Fruit fly (Drosophila melanogaster) whole organism, embryonic: ENCODE results near the gene CG45218.
A peak's percentile ranks its signal among the peaks of the same experiment; 100 is the strongest.

Experiments used
- Blimp-1 ChIP-seq: fragments of 200-800 bp; sonication (Bioruptor generic); optimal IDR thresholded peaks from 3 replicates; lab custom pipeline; 2018; ENCODE audit warnings: missing biosample characterization, missing genetic modification characterization, mild to moderate bottlenecking, moderate library complexity, missing genetic modification reagents
- CG10147 ChIP-seq: fragments of 200-800 bp; sonication (Bioruptor generic); optimal IDR thresholded peaks from 2 replicates; lab custom pipeline; 2019; ENCODE audit warnings: missing biosample characterization, mild to moderate bottlenecking, missing genetic modification characterization, moderate library complexity
- CG11504 ChIP-seq: fragments of 200-800 bp; sonication (Bioruptor generic); optimal IDR thresholded peaks from 3 replicates; lab custom pipeline; 2019; ENCODE audit warnings: missing biosample characterization, mild to moderate bottlenecking, missing genetic modification characterization, moderate library complexity
- CG12104 ChIP-seq: fragments of 200-800 bp; sonication (Bioruptor generic); optimal IDR thresholded peaks from 3 replicates; lab custom pipeline; 2016; ENCODE audit warnings: missing biosample characterization, missing genetic modification characterization
- CG13123 ChIP-seq: fragments of 200-800 bp; sonication (Bioruptor generic); optimal IDR thresholded peaks from 2 replicates; lab custom pipeline; 2016; ENCODE audit warnings: missing biosample characterization, missing genetic modification characterization
- CG1647 ChIP-seq: fragments of 200-800 bp; sonication (Bioruptor generic); optimal IDR thresholded peaks from 3 replicates; lab custom pipeline; 2016; ENCODE audit warnings: missing biosample characterization, missing genetic modification characterization
- CG16779 ChIP-seq: fragments of 200-800 bp; sonication (Bioruptor generic); IDR thresholded peaks from 2 replicates; pipeline ENCODE4 v1.3.6; 2022; ENCODE audit warnings: missing biosample characterization, missing genetic modification characterization
- CG16813 ChIP-seq: fragments of 200-800 bp; sonication (Bioruptor generic); IDR thresholded peaks from 3 replicates; pipeline ENCODE4 v1.3.6; 2022; ENCODE audit warnings: missing biosample characterization, missing genetic modification characterization; ENCODE audit not compliant: partially characterized antibody
- CG17361 ChIP-seq: fragments of 200-800 bp; sonication (Bioruptor generic); IDR thresholded peaks from 3 replicates; pipeline ENCODE4 v1.3.6; 2022; ENCODE audit warnings: missing biosample characterization, missing genetic modification characterization
- CG2129 ChIP-seq: fragments of 200-800 bp; sonication (Bioruptor generic); IDR thresholded peaks from 2 replicates; pipeline ENCODE4 v1.3.6; 2022; ENCODE audit warnings: missing biosample characterization, missing genetic modification characterization; ENCODE audit not compliant: partially characterized antibody
- CG31388 ChIP-seq: fragments of 200-800 bp; sonication (Bioruptor generic); optimal IDR thresholded peaks from 2 replicates; lab custom pipeline; 2016; ENCODE audit warnings: missing biosample characterization, missing genetic modification characterization
- CG34376 ChIP-seq: fragments of 200-800 bp; sonication (Bioruptor generic); optimal IDR thresholded peaks from 2 replicates; lab custom pipeline; 2018; ENCODE audit warnings: missing biosample characterization, mild to moderate bottlenecking, missing genetic modification characterization
- CG4282 ChIP-seq: fragments of 200-800 bp; sonication (Bioruptor generic); optimal IDR thresholded peaks from 2 replicates; lab custom pipeline; 2016; ENCODE audit warnings: missing biosample characterization, missing genetic modification characterization
- CG4424 ChIP-seq: fragments of 200-800 bp; sonication (Bioruptor generic); optimal IDR thresholded peaks from 3 replicates; lab custom pipeline; 2016; ENCODE audit warnings: missing biosample characterization, missing genetic modification characterization
- CG4617 ChIP-seq: fragments of 200-800 bp; sonication (Bioruptor generic); optimal IDR thresholded peaks from 3 replicates; lab custom pipeline; 2016; ENCODE audit warnings: missing biosample characterization, missing genetic modification characterization, borderline replicate concordance
- CG6254 ChIP-seq: fragments of 200-800 bp; sonication (Bioruptor generic); optimal IDR thresholded peaks from 3 replicates; lab custom pipeline; 2017; ENCODE audit warnings: mild to moderate bottlenecking, missing biosample characterization, missing genetic modification reagents, missing genetic modification characterization
- CG8089 ChIP-seq: fragments of 200-800 bp; sonication (Bioruptor generic); optimal IDR thresholded peaks from 3 replicates; lab custom pipeline; 2016; ENCODE audit warnings: missing biosample characterization, missing genetic modification characterization
- CG8388 ChIP-seq: fragments of 200-800 bp; sonication (Bioruptor generic); optimal IDR thresholded peaks from 2 replicates; lab custom pipeline; 2019; ENCODE audit warnings: missing biosample characterization, mild to moderate bottlenecking, missing genetic modification characterization, moderate library complexity
- CG8765 ChIP-seq: fragments of 200-800 bp; sonication (Bioruptor generic); IDR thresholded peaks from 2 replicates; pipeline ENCODE4 v1.3.6; 2022; ENCODE audit warnings: missing biosample characterization, missing genetic modification characterization
- CG9817 ChIP-seq: fragments of 200-800 bp; sonication (Bioruptor generic); optimal IDR thresholded peaks from 2 replicates; lab custom pipeline; 2018; ENCODE audit warnings: missing biosample characterization, mild to moderate bottlenecking, missing genetic modification characterization, moderate library complexity
- D19B ChIP-seq: fragments of 200-800 bp; sonication (Bioruptor generic); optimal IDR thresholded peaks from 2 replicates; lab custom pipeline; 2017; ENCODE audit warnings: missing biosample characterization, mild to moderate bottlenecking, missing genetic modification characterization
- Gsc ChIP-seq: fragments of 200-800 bp; sonication (Bioruptor generic); IDR thresholded peaks from 2 replicates; pipeline ENCODE4 v1.3.6; 2022; ENCODE audit warnings: missing biosample characterization, missing genetic modification characterization
- HmgZ ChIP-seq: fragments of 200-800 bp; sonication (Bioruptor generic); optimal IDR thresholded peaks from 2 replicates; lab custom pipeline; 2018; ENCODE audit warnings: missing biosample characterization, mild to moderate bottlenecking, missing genetic modification characterization
- MTF-1 ChIP-seq: fragments of 200-800 bp; sonication (Bioruptor generic); optimal IDR thresholded peaks from 2 replicates; lab custom pipeline; 2018; ENCODE audit warnings: missing biosample characterization, mild to moderate bottlenecking, missing genetic modification characterization, borderline replicate concordance
- NFAT ChIP-seq: fragments of 200-800 bp; sonication (Bioruptor generic); IDR thresholded peaks from 2 replicates; pipeline ENCODE4 v1.3.6; 2022; ENCODE audit warnings: missing biosample characterization, missing genetic modification characterization
- YL-1 ChIP-seq: fragments of 200-800 bp; sonication (Bioruptor generic); optimal IDR thresholded peaks from 3 replicates; lab custom pipeline; 2017; ENCODE audit warnings: missing biosample characterization, mild to moderate bottlenecking, missing genetic modification characterization
- abd-A ChIP-seq: fragments of 200-800 bp; sonication (Bioruptor generic); optimal IDR thresholded peaks from 3 replicates; lab custom pipeline; 2019; ENCODE audit warnings: missing biosample characterization, mild to moderate bottlenecking, missing genetic modification characterization, moderate library complexity
- az2 ChIP-seq: fragments of 200-800 bp; sonication (Bioruptor generic); optimal IDR thresholded peaks from 3 replicates; lab custom pipeline; 2016; ENCODE audit warnings: missing biosample characterization, missing genetic modification characterization
- bigmax ChIP-seq: fragments of 200-800 bp; sonication (Bioruptor generic); optimal IDR thresholded peaks from 2 replicates; lab custom pipeline; 2018; ENCODE audit warnings: missing biosample characterization, mild to moderate bottlenecking, missing genetic modification characterization
- br ChIP-seq: fragments of >200 bp; optimal IDR thresholded peaks from 2 replicates; lab custom pipeline; 2017
- chm ChIP-seq: fragments of 200-800 bp; sonication (Bioruptor generic); IDR thresholded peaks from 2 replicates; pipeline ENCODE4 v1.3.6; 2022; ENCODE audit warnings: missing biosample characterization, missing genetic modification characterization
- ci ChIP-seq: fragments of 200-800 bp; sonication (Bioruptor generic); IDR thresholded peaks from 3 replicates; pipeline ENCODE4 v1.3.6; 2022; ENCODE audit warnings: missing biosample characterization, missing genetic modification characterization
- crc ChIP-seq: fragments of 200-800 bp; sonication (Bioruptor generic); optimal IDR thresholded peaks from 2 replicates; lab custom pipeline; 2016; ENCODE audit warnings: missing biosample characterization, missing genetic modification characterization
- crol ChIP-seq: fragments of 200-800 bp; sonication (Bioruptor generic); IDR thresholded peaks from 2 replicates; pipeline ENCODE4 v1.3.6; 2022; ENCODE audit warnings: missing biosample characterization, missing genetic modification characterization
- cwo ChIP-seq: fragments of 200-800 bp; sonication (Bioruptor generic); optimal IDR thresholded peaks from 3 replicates; lab custom pipeline; 2017; ENCODE audit warnings: missing biosample characterization, missing genetic modification characterization, mild to moderate bottlenecking, moderate library complexity, missing genetic modification reagents
- dan ChIP-seq: fragments of 200-800 bp; sonication (Bioruptor generic); IDR thresholded peaks from 2 replicates; pipeline ENCODE4 v1.3.6; 2022; ENCODE audit warnings: missing biosample characterization, missing genetic modification characterization
- danr ChIP-seq: fragments of 200-800 bp; sonication (Bioruptor generic); IDR thresholded peaks from 2 replicates; pipeline ENCODE4 v1.3.6; 2022; ENCODE audit warnings: missing biosample characterization, missing genetic modification characterization
- ewg ChIP-seq: fragments of 200-800 bp; sonication (Bioruptor generic); optimal IDR thresholded peaks from 3 replicates; lab custom pipeline; 2017; ENCODE audit warnings: mild to moderate bottlenecking, missing biosample characterization, missing genetic modification reagents, missing genetic modification characterization
- fd3F ChIP-seq: fragments of 200-800 bp; sonication (Bioruptor generic); optimal IDR thresholded peaks from 2 replicates; lab custom pipeline; 2018; ENCODE audit warnings: missing biosample characterization, mild to moderate bottlenecking, missing genetic modification characterization, moderate library complexity
- lov ChIP-seq, 2 experiments: fragments of 200-800 bp in 1 of 2; fragments of >200 bp in 1 of 2; sonication (Bioruptor generic) in 1 of 2; IDR thresholded peaks in 1 of 2; optimal IDR thresholded peaks in 1 of 2; 2 replicates in 1 of 2; 3 replicates in 1 of 2; pipeline versions ENCODE4 v1.3.6 to Lab custom; 2017 to 2022; ENCODE audit warnings: missing biosample characterization in 1 of 2, missing genetic modification characterization in 1 of 2
- p53 ChIP-seq: fragments of 200-800 bp; sonication (Bioruptor generic); optimal IDR thresholded peaks from 2 replicates; lab custom pipeline; 2016; ENCODE audit warnings: missing biosample characterization, missing genetic modification characterization
- pan ChIP-seq, 4 experiments: fragments of >200 bp in 3 of 4; fragments of 200-800 bp in 1 of 4; sonication (Bioruptor generic) in 1 of 4; optimal IDR thresholded peaks in 3 of 4; IDR thresholded peaks in 1 of 4; 2 replicates each; pipeline versions ENCODE4 v1.3.6 to Lab custom; 2017 to 2022; ENCODE audit warnings: missing biosample characterization in 2 of 4, missing genetic modification characterization in 2 of 4, mixed read lengths in 1 of 4
- pho ChIP-seq: fragments of 200-800 bp; sonication (Bioruptor generic); optimal IDR thresholded peaks from 2 replicates; lab custom pipeline; 2016; ENCODE audit warnings: missing biosample characterization, missing genetic modification characterization
- sima ChIP-seq: fragments of 200-800 bp; sonication (Bioruptor generic); optimal IDR thresholded peaks from 2 replicates; lab custom pipeline; 2016; ENCODE audit warnings: missing biosample characterization, missing genetic modification characterization
- slbo ChIP-seq: fragments of 200-800 bp; sonication (Bioruptor generic); IDR thresholded peaks from 2 replicates; pipeline ENCODE4 v1.3.6; 2022; ENCODE audit warnings: missing biosample characterization, missing genetic modification characterization
- slou ChIP-seq: fragments of 200-800 bp; sonication (Bioruptor generic); optimal IDR thresholded peaks from 3 replicates; lab custom pipeline; 2016; ENCODE audit warnings: missing biosample characterization, missing genetic modification characterization
- tio ChIP-seq: fragments of 200-800 bp; sonication (Bioruptor generic); optimal IDR thresholded peaks from 2 replicates; lab custom pipeline; 2017; ENCODE audit warnings: missing biosample characterization, missing genetic modification characterization, inconsistent platforms
- trem ChIP-seq: fragments of 200-800 bp; optimal IDR thresholded peaks from 3 replicates; lab custom pipeline; 2019; ENCODE audit warnings: missing biosample characterization, mild to moderate bottlenecking, missing genetic modification characterization, moderate library complexity
- tx ChIP-seq: fragments of 200-800 bp; sonication (Bioruptor generic); optimal IDR thresholded peaks from 2 replicates; lab custom pipeline; 2016; ENCODE audit warnings: missing biosample characterization, missing genetic modification characterization

The CG45218 gene

DNA sequence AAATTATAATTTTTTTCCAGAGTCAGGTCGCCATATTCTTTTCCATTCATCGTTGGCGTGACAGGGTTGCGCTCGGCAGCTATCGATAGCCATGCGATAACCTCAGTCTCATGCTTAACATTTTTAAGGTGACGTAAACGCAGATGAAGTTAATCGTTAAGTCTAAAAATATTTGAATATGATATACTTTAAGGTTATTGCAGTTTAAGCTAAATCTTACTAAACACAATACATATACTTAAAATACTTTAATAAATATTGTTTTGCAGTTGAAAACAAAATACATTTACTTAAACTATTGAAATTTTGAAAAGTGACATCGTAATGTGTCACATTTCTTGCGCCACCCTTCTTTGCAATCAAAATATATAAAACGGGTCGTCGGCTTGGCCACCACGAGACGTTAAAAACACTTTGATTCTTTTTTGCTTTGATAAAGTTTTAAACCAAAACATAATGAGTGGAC lies 15.4 kb downstream of the CG45218 start, which contains the start of the genes Cp190 and CG4338 (continued):
- TF ChIP-seq NFAT (GFP tag; lab: Robert Waterston, UW) (peak; percentile 89), CG4282 (GFP tag; lab: Kevin White, UChicago) (no peak), tx (GFP tag; lab: Kevin White, UChicago) (peak; percentile 89), lov (optimal IDR thresholded peaks at IDR 0.05; lab: Kevin White, UChicago) (no peak), lov (GFP tag; IDR thresholded peaks at IDR 0.05; lab: Robert Waterston, UW) (peak; percentile 94), bigmax (GFP tag; lab: Kevin White, UChicago) (peak; percentile 72), MTF-1 (peak; percentile 87), CG4617 (GFP tag; lab: Kevin White, UChicago) (peak; percentile 98), CG2129 (GFP tag; lab: Robert Waterston, UW) (0 out of 2 replicates have a peak, but pooled peaks have one; percentile 29), br (lab: Kevin White, UChicago) (no peak), crc (GFP tag; lab: Kevin White, UChicago) (peak; percentile 72), az2 (GFP tag; lab: Kevin White, UChicago) (peak; percentile 98), CG13123 (peak; percentile 95), CG6254 (GFP tag; lab: Kevin White, UChicago) (peak; percentile 93), slbo (peak; percentile 97), CG16813 (GFP tag; lab: Robert Waterston, UW) (peak; percentile 85), ci (GFP tag; lab: Robert Waterston, UW) (peak; percentile 95), cwo (GFP tag; lab: Kevin White, UChicago) (peak; percentile 95), CG8388 (GFP tag; lab: Kevin White, UChicago) (peak; percentile 98), p53 (GFP tag; lab: Kevin White, UChicago) (peak; percentile 55), CG10147 (GFP tag; lab: Kevin White, UChicago) (peak; percentile 98), YL-1 (peak; percentile 97), trem (peak; percentile 97), pan (optimal IDR thresholded peaks at IDR 0.05; lab: Kevin White, UChicago) (no peak), pan (GFP tag; optimal IDR thresholded peaks at IDR 0.05 in 1 of 2, IDR thresholded peaks at IDR 0.05 in 1 of 2) (peak in 1 of 2 experiments; percentile 97), abd-A (tag; lab: Kevin White, UChicago) (no peak), pho (peak; percentile 94), fd3F (GFP tag; lab: Kevin White, UChicago) (peak; percentile 98), Blimp-1 (GFP tag; lab: Kevin White, UChicago) (peak; percentile 97), slou (peak; percentile 91), D19B (peak; percentile 94), sima (GFP tag; lab: Kevin White, UChicago) (peak; percentile 75), dan (GFP tag; lab: Robert Waterston, UW) (peak; percentile 90), ewg (GFP tag; lab: Kevin White, UChicago) (peak; percentile 94), CG8765 (GFP tag; lab: Robert Waterston, UW) (peak; percentile 89), CG8089 (GFP tag; lab: Kevin White, UChicago) (peak; percentile 83), CG34376 (GFP tag; lab: Kevin White, UChicago) (peak; percentile 98), CG11504 (peak; percentile 97), Gsc (GFP tag; lab: Robert Waterston, UW) (peak; percentile 87; the same call in 1 of the 2 replicates), crol (peak; percentile 71), CG4424 (GFP tag; lab: Kevin White, UChicago) (peak; percentile 98), CG31388 (GFP tag; lab: Kevin White, UChicago) (peak; percentile 95), HmgZ (tag; lab: Kevin White, UChicago) (peak; percentile 99), CG1647 (GFP tag; lab: Kevin White, UChicago) (peak; percentile 91), CG12104 (peak; percentile 98), CG17361 (peak; percentile 99), CG9817 (peak; percentile 99), chm (GFP tag; lab: Robert Waterston, UW) (peak; percentile 93), tio (GFP tag; lab: Kevin White, UChicago) (no peak), danr (GFP tag; lab: Robert Waterston, UW) (peak; percentile 96), CG16779 (peak; percentile 88)
